Fruit fly (Drosophila melanogaster) whole organism, embryonic: ENCODE results near the gene CG32079.

Experiments used
- CG12155 ChIP-seq: fragments of 200-800 bp; sonication (Bioruptor generic); optimal IDR thresholded peaks from 3 replicates; lab custom pipeline; 2016; ENCODE audit warnings: missing biosample characterization, missing genetic modification characterization
- CG12942 ChIP-seq: fragments of 200-800 bp; sonication (Bioruptor generic); optimal IDR thresholded peaks from 3 replicates; lab custom pipeline; 2016; ENCODE audit warnings: missing biosample characterization, missing genetic modification characterization
- CG14710 ChIP-seq: fragments of 200-800 bp; sonication (Bioruptor generic); optimal IDR thresholded peaks from 3 replicates; lab custom pipeline; 2019; ENCODE audit warnings: missing biosample characterization, mild to moderate bottlenecking, missing genetic modification characterization, moderate library complexity
- CG15696 ChIP-seq: fragments of 200-800 bp; sonication (Bioruptor generic); optimal IDR thresholded peaks from 2 replicates; lab custom pipeline; 2019; ENCODE audit warnings: missing biosample characterization, mild to moderate bottlenecking, missing genetic modification characterization, moderate library complexity
- CG18764 ChIP-seq: fragments of 200-800 bp; sonication (Bioruptor generic); optimal IDR thresholded peaks from 3 replicates; lab custom pipeline; 2016; ENCODE audit warnings: missing biosample characterization, missing genetic modification characterization
- CG2712 ChIP-seq: fragments of 200-800 bp; optimal IDR thresholded peaks from 3 replicates; lab custom pipeline; 2019; ENCODE audit warnings: missing biosample characterization, mild to moderate bottlenecking, missing genetic modification characterization, moderate library complexity
- CG2889 ChIP-seq: fragments of 200-800 bp; sonication (Bioruptor generic); IDR thresholded peaks from 3 replicates; pipeline ENCODE4 v1.3.6; 2022; ENCODE audit warnings: missing biosample characterization, missing genetic modification characterization
- CG30431 ChIP-seq: fragments of 200-800 bp; sonication (Bioruptor generic); optimal IDR thresholded peaks from 2 replicates; lab custom pipeline; 2017; ENCODE audit warnings: missing biosample characterization, missing genetic modification characterization
- CG5180 ChIP-seq: fragments of 200-800 bp; sonication (Bioruptor generic); optimal IDR thresholded peaks from 3 replicates; lab custom pipeline; 2017; ENCODE audit warnings: missing biosample characterization, missing genetic modification characterization, mild to moderate bottlenecking, moderate library complexity, missing genetic modification reagents
- CG8281 ChIP-seq: fragments of 200-800 bp; sonication (Bioruptor generic); optimal IDR thresholded peaks from 2 replicates; lab custom pipeline; 2018; ENCODE audit warnings: missing biosample characterization, mild to moderate bottlenecking, missing genetic modification characterization, moderate library complexity
- CG8478 ChIP-seq: fragments of >200 bp; optimal IDR thresholded peaks from 2 replicates; lab custom pipeline; 2018
- D19B ChIP-seq: fragments of 200-800 bp; sonication (Bioruptor generic); optimal IDR thresholded peaks from 2 replicates; lab custom pipeline; 2017; ENCODE audit warnings: missing biosample characterization, mild to moderate bottlenecking, missing genetic modification characterization
- Doc3 ChIP-seq: fragments of 200-800 bp; sonication (Bioruptor generic); IDR thresholded peaks from 3 replicates; pipeline ENCODE4 v1.3.6; 2022; ENCODE audit warnings: missing biosample characterization, missing genetic modification characterization; ENCODE audit not compliant: partially characterized antibody
- Dp ChIP-seq: fragments of 200-800 bp; sonication (Bioruptor generic); optimal IDR thresholded peaks from 2 replicates; lab custom pipeline; 2018; ENCODE audit warnings: missing biosample characterization, mild to moderate bottlenecking, missing genetic modification characterization, moderate library complexity
- HmgD ChIP-seq: fragments of 200-800 bp; sonication (Bioruptor generic); optimal IDR thresholded peaks from 3 replicates; lab custom pipeline; 2016; ENCODE audit warnings: missing biosample characterization, missing genetic modification characterization
- MTF-1 ChIP-seq: fragments of 200-800 bp; sonication (Bioruptor generic); optimal IDR thresholded peaks from 2 replicates; lab custom pipeline; 2018; ENCODE audit warnings: missing biosample characterization, mild to moderate bottlenecking, missing genetic modification characterization, borderline replicate concordance
- Meics ChIP-seq: fragments of 200-800 bp; sonication (Bioruptor generic); optimal IDR thresholded peaks from 2 replicates; lab custom pipeline; 2017; ENCODE audit warnings: missing biosample characterization, mild to moderate bottlenecking, missing genetic modification characterization
- Nf-YC ChIP-seq: fragments of 200-800 bp; optimal IDR thresholded peaks from 3 replicates; lab custom pipeline; 2019; ENCODE audit warnings: missing biosample characterization, mild to moderate bottlenecking, missing genetic modification characterization, moderate library complexity
- Pdp1 ChIP-seq, 2 experiments: fragments of 200-800 bp; sonication (Bioruptor generic); optimal IDR thresholded peaks; 3 replicates each; lab custom pipeline; 2016; ENCODE audit warnings: missing biosample characterization in 2 of 2, missing genetic modification characterization in 2 of 2, mild to moderate bottlenecking in 1 of 2, moderate library complexity in 1 of 2
- Tbp ChIP-seq: fragments of >200 bp; optimal IDR thresholded peaks from 2 replicates; lab custom pipeline; 2018; ENCODE audit warnings: missing biosample characterization, missing genetic modification characterization
- Trl ChIP-seq, 3 experiments: fragments of >200 bp in 2 of 3; fragments of 200-800 bp in 1 of 3; sonication (Bioruptor generic) in 1 of 3; optimal IDR thresholded peaks; 2 replicates in 1 of 3; 3 replicates in 2 of 3; lab custom pipeline; 2016 to 2017; ENCODE audit warnings: missing biosample characterization in 1 of 3, missing genetic modification characterization in 1 of 3
- Xrp1 ChIP-seq: fragments of 200-800 bp; sonication (Bioruptor generic); IDR thresholded peaks from 2 replicates; pipeline ENCODE4 v1.3.6; 2022; ENCODE audit warnings: missing biosample characterization, missing genetic modification characterization
- ato ChIP-seq: fragments of 200-800 bp; sonication (Bioruptor generic); IDR thresholded peaks from 2 replicates; pipeline ENCODE4 v1.3.6; 2022; ENCODE audit warnings: missing biosample characterization, missing genetic modification characterization; ENCODE audit not compliant: partially characterized antibody
- bcd ChIP-seq: fragments of 200-800 bp; sonication (Bioruptor generic); optimal IDR thresholded peaks from 2 replicates; lab custom pipeline; 2017; ENCODE audit warnings: missing biosample characterization, mild to moderate bottlenecking, missing genetic modification characterization
- bsh ChIP-seq, 2 experiments: fragments of 200-800 bp; sonication (Bioruptor generic); optimal IDR thresholded peaks; 2 replicates each; lab custom pipeline; 2017 to 2018; ENCODE audit warnings: mild to moderate bottlenecking in 2 of 2, missing biosample characterization in 2 of 2, missing genetic modification characterization in 2 of 2, moderate library complexity in 1 of 2
- cato ChIP-seq: fragments of 200-800 bp; sonication (Bioruptor generic); optimal IDR thresholded peaks from 2 replicates; lab custom pipeline; 2016; ENCODE audit warnings: missing biosample characterization, missing genetic modification characterization, borderline replicate concordance
- cwo ChIP-seq: fragments of 200-800 bp; sonication (Bioruptor generic); optimal IDR thresholded peaks from 3 replicates; lab custom pipeline; 2017; ENCODE audit warnings: missing biosample characterization, missing genetic modification characterization, mild to moderate bottlenecking, moderate library complexity, missing genetic modification reagents
- dan ChIP-seq: fragments of 200-800 bp; sonication (Bioruptor generic); IDR thresholded peaks from 2 replicates; pipeline ENCODE4 v1.3.6; 2022; ENCODE audit warnings: missing biosample characterization, missing genetic modification characterization
- dmrt99B ChIP-seq: fragments of 200-800 bp; sonication (Bioruptor generic); optimal IDR thresholded peaks from 2 replicates; lab custom pipeline; 2018; ENCODE audit warnings: missing biosample characterization, mild to moderate bottlenecking, missing genetic modification characterization, moderate library complexity
- emc ChIP-seq: fragments of 200-800 bp; sonication (Bioruptor generic); optimal IDR thresholded peaks from 2 replicates; lab custom pipeline; 2016; ENCODE audit warnings: missing biosample characterization, missing genetic modification characterization
- eyg ChIP-seq: fragments of 200-800 bp; sonication (Bioruptor generic); optimal IDR thresholded peaks from 3 replicates; lab custom pipeline; 2016; ENCODE audit warnings: missing biosample characterization, missing genetic modification characterization
- hbn ChIP-seq: fragments of 200-800 bp; sonication (Bioruptor generic); IDR thresholded peaks from 2 replicates; pipeline ENCODE4 v1.3.6; 2022; ENCODE audit warnings: missing biosample characterization, missing genetic modification characterization; ENCODE audit not compliant: partially characterized antibody
- jing ChIP-seq: fragments of 200-800 bp; sonication (Bioruptor generic); optimal IDR thresholded peaks from 2 replicates; lab custom pipeline; 2018; ENCODE audit warnings: missing biosample characterization, mild to moderate bottlenecking, missing genetic modification characterization
- lola ChIP-seq, 3 experiments: fragments of >200 bp in 2 of 3; fragments of 200-800 bp in 1 of 3; sonication (Bioruptor generic) in 1 of 3; optimal IDR thresholded peaks; 2 replicates each; lab custom pipeline; 2017 to 2019; ENCODE audit warnings: missing biosample characterization in 3 of 3, missing genetic modification characterization in 3 of 3, mild to moderate bottlenecking in 1 of 3, moderate library complexity in 1 of 3
- org-1 ChIP-seq: fragments of 200-800 bp; sonication (Bioruptor generic); optimal IDR thresholded peaks from 2 replicates; lab custom pipeline; 2017; ENCODE audit warnings: missing biosample characterization, missing genetic modification characterization
- otp ChIP-seq: fragments of 200-800 bp; sonication (Bioruptor generic); IDR thresholded peaks from 3 replicates; pipeline ENCODE4, ENCODE4 v1.3.6; 2022; ENCODE audit warnings: missing biosample characterization, missing genetic modification characterization
- pan ChIP-seq, 4 experiments: fragments of >200 bp in 3 of 4; fragments of 200-800 bp in 1 of 4; sonication (Bioruptor generic) in 1 of 4; optimal IDR thresholded peaks in 3 of 4; IDR thresholded peaks in 1 of 4; 2 replicates each; pipeline versions ENCODE4 v1.3.6 to Lab custom; 2017 to 2022; ENCODE audit warnings: missing biosample characterization in 2 of 4, missing genetic modification characterization in 2 of 4, mixed read lengths in 1 of 4
- pb ChIP-seq: fragments of 200-800 bp; sonication (Bioruptor generic); optimal IDR thresholded peaks from 3 replicates; lab custom pipeline; 2016; ENCODE audit warnings: missing biosample characterization, missing genetic modification characterization
- sd ChIP-seq: fragments of 200-800 bp; sonication (Bioruptor generic); optimal IDR thresholded peaks from 3 replicates; lab custom pipeline; 2018; ENCODE audit warnings: missing biosample characterization, mild to moderate bottlenecking, missing genetic modification characterization, moderate library complexity
- shn ChIP-seq: fragments of 200-800 bp; sonication (Bioruptor generic); optimal IDR thresholded peaks from 3 replicates; lab custom pipeline; 2016; ENCODE audit warnings: missing biosample characterization, missing genetic modification characterization
- stwl ChIP-seq: fragments of 200-800 bp; sonication (Bioruptor generic); optimal IDR thresholded peaks from 3 replicates; lab custom pipeline; 2018; ENCODE audit warnings: missing biosample characterization, mild to moderate bottlenecking, missing genetic modification characterization, moderate library complexity
- tll ChIP-seq, 2 experiments: fragments of 200-800 bp in 1 of 2; fragments of >200 bp in 1 of 2; sonication (Bioruptor generic) in 1 of 2; optimal IDR thresholded peaks; 2 replicates each; lab custom pipeline; 2017 to 2019; ENCODE audit warnings: missing biosample characterization in 2 of 2, missing genetic modification characterization in 2 of 2, mild to moderate bottlenecking in 1 of 2, moderate library complexity in 1 of 2
- toy ChIP-seq: fragments of 200-800 bp; sonication (Bioruptor generic); IDR thresholded peaks from 2 replicates; pipeline ENCODE4 v1.3.6; 2022; ENCODE audit warnings: missing biosample characterization, missing genetic modification characterization
- unpg ChIP-seq: fragments of 200-800 bp; sonication (Bioruptor generic); optimal IDR thresholded peaks from 3 replicates; lab custom pipeline; 2018; ENCODE audit warnings: missing biosample characterization, mild to moderate bottlenecking, missing genetic modification characterization, moderate library complexity
- zfh1 ChIP-seq: fragments of 200-800 bp; sonication (Bioruptor generic); IDR thresholded peaks from 3 replicates; pipeline ENCODE4 v1.3.6; 2022; ENCODE audit warnings: missing biosample characterization, missing genetic modification characterization
- zfh2 ChIP-seq: fragments of 200-800 bp; sonication (Bioruptor generic); optimal IDR thresholded peaks from 2 replicates; lab custom pipeline; 2016; ENCODE audit warnings: missing biosample characterization, missing genetic modification characterization

Gene CG32079

dm6 chr3L:11062441-11062840 lies 37.1 kb downstream of the CG32079 start, which contains the start of gene CG32069 (continued):
- TF ChIP-seq hbn (GFP tag; lab: Robert Waterston, UW), result 0 out of 2 replicates have a peak, but pooled peaks have one; percentile 20

- TF ChIP-seq Dp (GFP tag; lab: Kevin White, UChicago) (peak; percentile 63), otp (GFP tag; lab: Robert Waterston, UW) (peak; percentile 78; the same call in 2 of the 3 replicates), CG8478 (lab: Kevin White, UChicago) (no peak), lola (GFP tag; optimal IDR thresholded peaks at IDR 0.05; lab: Kevin White, UChicago) (peak in 1 of 3 experiments; percentile 86), bsh (GFP tag; optimal IDR thresholded peaks at IDR 0.05; lab: Kevin White, UChicago) (peak in 1 of 2 experiments; percentile 85), emc (GFP tag; lab: Kevin White, UChicago) (peak; percentile 10), CG18764 (GFP tag; lab: Kevin White, UChicago) (peak; percentile 83), D19B (GFP tag; lab: Kevin White, UChicago) (peak; percentile 72), cato (peak; percentile 85), jing (peak; percentile 67), CG2889 (GFP tag; lab: Robert Waterston, UW) (peak; percentile 83), eyg (peak; percentile 76), stwl (peak; percentile 61), CG14710 (tag; lab: Kevin White, UChicago) (peak; percentile 63), tll (GFP tag; optimal IDR thresholded peaks at IDR 0.05; lab: Kevin White, UChicago) (peak in 1 of 2 experiments; percentile 30), ato (GFP tag; lab: Robert Waterston, UW) (no peak), bcd (peak; percentile 81), Doc3 (no peak), CG30431 (GFP tag; lab: Kevin White, UChicago) (peak; percentile 81), CG2712 (tag; lab: Kevin White, UChicago) (peak; percentile 91), dmrt99B (tag; lab: Kevin White, UChicago) (peak; percentile 69), pb (GFP tag; lab: Kevin White, UChicago) (peak; percentile 43), zfh2 (peak; percentile 94), shn (peak; percentile 92), toy (no peak), cwo (GFP tag; lab: Kevin White, UChicago) (peak; percentile 64), Xrp1 (GFP tag; lab: Robert Waterston, UW) (peak; percentile 83), Nf-YC (peak; percentile 78), unpg (GFP tag; lab: Kevin White, UChicago) (peak; percentile 82), Trl (optimal IDR thresholded peaks at IDR 0.05; lab: Kevin White, UChicago) (no peak), Trl (GFP tag; optimal IDR thresholded peaks at IDR 0.05; lab: Kevin White, UChicago) (peak; percentile 93), CG12155 (GFP tag; lab: Kevin White, UChicago) (peak; percentile 89), MTF-1 (no peak), Tbp (no peak), Meics (peak; percentile 86), sd (tag; lab: Kevin White, UChicago) (peak; percentile 87), HmgD (peak; percentile 73), pan (optimal IDR thresholded peaks at IDR 0.05; lab: Kevin White, UChicago) (no peak), pan (GFP tag; optimal IDR thresholded peaks at IDR 0.05 in 1 of 2, IDR thresholded peaks at IDR 0.05 in 1 of 2) (peak in 1 of 2 experiments; percentile 92), CG5180 (GFP tag; lab: Kevin White, UChicago) (peak; percentile 59), CG8281 (peak; percentile 38), CG15696 (tag; lab: Kevin White, UChicago) (peak; percentile 84), CG12942 (GFP tag; lab: Kevin White, UChicago) (peak; percentile 94), dan (GFP tag; lab: Robert Waterston, UW) (peak; percentile 55; the same call in 1 of the 2 replicates), zfh1 (GFP tag; lab: Robert Waterston, UW) (peak; percentile 92), Pdp1 (GFP tag; optimal IDR thresholded peaks at IDR 0.05; lab: Kevin White, UChicago) (peak; percentile 87 to 90), org-1 (GFP tag; lab: Kevin White, UChicago) (peak; percentile 69)
These were observed 39.3 kb downstream of the CG32079 start, which contains the start of the genes CG32075, CG45101 and SuUR for dm6 chr3L:11064689-11065088. CG32075 (minus strand) TSS chr3L:11064941. CG45101 (plus strand) TSS chr3L:11064991. SuUR (plus strand) TSS chr3L:11064991.
